Worm (Caenorhabditis elegans): Measurements from ENCODE around the gene Y17G9B.5.

The Y17G9B.5 gene

DNA sequence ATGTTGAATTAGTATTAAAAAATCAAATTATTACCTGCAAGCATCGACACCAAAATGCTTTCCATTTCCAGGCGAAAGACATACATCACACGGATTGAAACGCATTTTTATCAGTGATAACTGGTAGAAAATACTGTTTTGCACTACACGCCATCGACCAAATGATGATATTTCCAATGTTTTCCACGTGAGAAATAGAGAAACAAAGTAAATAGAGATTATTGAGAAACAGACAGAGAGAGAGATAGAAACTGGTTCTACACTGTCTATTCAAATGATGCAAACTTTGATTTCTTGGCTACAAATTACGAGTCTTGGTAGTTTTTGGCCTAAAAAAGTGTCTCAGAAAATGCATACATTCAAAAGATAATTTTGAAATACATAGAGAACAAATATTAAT lies 38.3 kb downstream of the Y17G9B.5 start, which contains the start of gene nhr-104:
nhr-104 (minus strand) TSS at position 361 of the 400 bp plus-strand sequence.
- TF ChIP-seq snu-23 (GFP tag; optimal IDR thresholded peaks at IDR 0.05) (peak; percentile 61), lsy-2 (tag; optimal IDR thresholded peaks at IDR 0.05) (peak; percentile 30 to 63), lin-35 (GFP tag; optimal IDR thresholded peaks at IDR 0.05) (peak in 1 of 2 experiments; percentile 74), nhr-237 (tag; optimal IDR thresholded peaks at IDR 0.05) (peak; percentile 8), grh-1 (GFP tag; IDR thresholded peaks at IDR 0.05) (peak; percentile 87), tlp-1 (tag; optimal IDR thresholded peaks at IDR 0.05) (no peak), elt-3 (tag; optimal IDR thresholded peaks at IDR 0.05) (peak in 3 of 6 experiments; percentile 40 to 73 (median 41)), C16A3.4 (tag; optimal IDR thresholded peaks at IDR 0.05) (peak; percentile 37), aly-2 (tag; optimal IDR thresholded peaks at IDR 0.05) (no peak), nhr-77 (tag; optimal IDR thresholded peaks at IDR 0.05) (peak; percentile 15), ets-5 (GFP tag; IDR thresholded peaks at IDR 0.05) (no peak), isw-1 (GFP tag; IDR thresholded peaks at IDR 0.05) (no peak), skn-1 (tag; optimal IDR thresholded peaks at IDR 0.05) (peak; percentile 96), ama-1 (optimal IDR thresholded peaks at IDR 0.05) (no peak), lin-39 (tag; optimal IDR thresholded peaks at IDR 0.05) (no peak), ceh-8 (GFP tag; optimal IDR thresholded peaks at IDR 0.05) (no peak), pqm-1 (tag; optimal IDR thresholded peaks at IDR 0.05) (no peak), lin-15B (tag; optimal IDR thresholded peaks at IDR 0.05) (no peak), mdl-1 (tag; optimal IDR thresholded peaks at IDR 0.05) (peak in 1 of 2 experiments; percentile 13), mep-1 (tag; optimal IDR thresholded peaks at IDR 0.05) (peak; percentile 48), blmp-1 (tag; optimal IDR thresholded peaks at IDR 0.05) (peak; percentile 31), tbx-2 (tag; optimal IDR thresholded peaks at IDR 0.05) (peak; percentile 30), dpl-1 (GFP tag; optimal IDR thresholded peaks at IDR 0.05) (peak in 1 of 3 experiments; percentile 42), nhr-84 (tag; optimal IDR thresholded peaks at IDR 0.05) (no peak), nhr-20 (tag; optimal IDR thresholded peaks at IDR 0.05) (peak; percentile 65), ceh-88 (GFP tag; IDR thresholded peaks at IDR 0.05) (no peak), efl-1 (optimal IDR thresholded peaks at IDR 0.05) (peak; percentile 20 to 49), efl-1 (GFP tag; optimal IDR thresholded peaks at IDR 0.05 in 1 of 2) (peak in 1 of 2 experiments; percentile 3), mef-2 (tag; optimal IDR thresholded peaks at IDR 0.05) (no peak), ceh-90 (tag; optimal IDR thresholded peaks at IDR 0.05) (no peak), nhr-90 (tag; optimal IDR thresholded peaks at IDR 0.05; ENCODE audit: poor library complexity) (peak; percentile 47), nhr-85 (tag) (peak; percentile 85), lin-14 (GFP tag; optimal IDR thresholded peaks at IDR 0.05) (no peak), efl-3 (GFP tag; optimal IDR thresholded peaks at IDR 0.05) (no peak), dsc-1 (tag; optimal IDR thresholded peaks at IDR 0.05) (no peak), elt-2 (tag; optimal IDR thresholded peaks at IDR 0.05) (peak; percentile 45), hpl-2 (GFP tag; optimal IDR thresholded peaks at IDR 0.05) (no peak), nhr-76 (tag; optimal IDR thresholded peaks at IDR 0.05) (no peak), jun-1 (tag; optimal IDR thresholded peaks at IDR 0.05) (peak; percentile 28), ceh-82 (tag; optimal IDR thresholded peaks at IDR 0.05) (peak in 1 of 3 experiments; percentile 7), pag-3 (tag; optimal IDR thresholded peaks at IDR 0.05; ENCODE audit: borderline replicate concordance, insufficient read depth) (peak; percentile 47)

ce11 chrIV:4789445-4789844 lies 39.4 kb downstream of the Y17G9B.5 start, which contains the start of gene R11E3.1:
Gene R11E3.1, plus strand, starts transcription at chrIV:4789745.
- no peak for TF ChIP-seq sptf-1 (tag; optimal IDR thresholded peaks at IDR 0.05)
- TF ChIP-seq lin-15B (tag; optimal IDR thresholded peaks at IDR 0.05): no peak
- TF ChIP-seq snu-23 (GFP tag; optimal IDR thresholded peaks at IDR 0.05): no peak
- TF ChIP-seq fos-1 (tag; optimal IDR thresholded peaks at IDR 0.05): no peak
- TF ChIP-seq pqm-1 (tag; optimal IDR thresholded peaks at IDR 0.05): no peak
- no peak for TF ChIP-seq fkh-4 (tag; optimal IDR thresholded peaks at IDR 0.05; ENCODE audit: borderline replicate concordance)
- TF ChIP-seq C34B4.2 (tag; optimal IDR thresholded peaks at IDR 0.05): no peak
- no peak for TF ChIP-seq ets-5 (GFP tag; IDR thresholded peaks at IDR 0.05)
- no peak for TF ChIP-seq nhr-28 (tag; optimal IDR thresholded peaks at IDR 0.05)
- no peak for TF ChIP-seq fkh-10 (GFP tag; optimal IDR thresholded peaks at IDR 0.05)
- TF ChIP-seq unc-98 (GFP tag; IDR thresholded peaks at IDR 0.05): no peak
- TF ChIP-seq nhr-11 (tag; optimal IDR thresholded peaks at IDR 0.05): no peak
- TF ChIP-seq nhr-20 (tag; optimal IDR thresholded peaks at IDR 0.05): no peak
- no peak for TF ChIP-seq nhr-47 (tag; optimal IDR thresholded peaks at IDR 0.05)

Measured in whole organism, L1 larva.